Fruit fly (Drosophila melanogaster): ENCODE measurements around the gene CG7298.

Gene CG7298

DNA sequence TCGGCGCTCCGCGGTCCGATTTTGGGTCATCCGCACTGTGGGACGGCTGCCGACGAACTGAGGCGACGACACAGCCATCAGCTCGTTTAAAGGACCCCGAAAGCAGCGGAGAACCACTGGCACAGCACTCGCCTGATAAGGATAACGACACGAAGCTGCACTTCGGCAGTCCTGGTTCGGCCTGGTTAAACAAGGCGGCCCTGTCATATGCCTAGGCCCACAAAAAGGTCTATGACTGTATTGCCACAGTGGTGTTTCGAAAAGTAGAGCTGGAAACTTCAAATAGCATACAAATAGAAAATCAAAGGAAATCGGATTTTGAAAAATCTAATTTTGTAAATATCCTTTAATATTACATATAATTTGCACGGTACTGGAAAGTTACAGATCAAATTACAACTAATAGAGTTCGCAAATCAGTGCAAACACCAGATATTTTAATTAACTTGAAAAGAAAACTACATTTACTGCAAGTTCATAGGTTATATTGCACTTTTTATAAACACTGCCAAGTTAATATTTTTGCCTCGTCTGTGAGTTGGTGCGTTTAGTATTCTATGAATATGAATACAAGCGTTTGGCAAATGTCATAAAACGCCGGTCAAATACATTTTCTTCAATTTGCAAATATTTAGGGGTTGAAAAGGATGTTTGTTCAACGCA lies 18.1 kb downstream of the CG7298 start (continued):
- TF ChIP-seq Smox (GFP tag; optimal IDR thresholded peaks at IDR 0.05) (peak; percentile 54), CG11294 (GFP tag; IDR thresholded peaks at IDR 0.05) (no peak), spab (GFP tag; optimal IDR thresholded peaks at IDR 0.05) (peak; percentile 31), vri (GFP tag; optimal IDR thresholded peaks at IDR 0.05) (peak; percentile 0), Eip93F (GFP tag; optimal IDR thresholded peaks at IDR 0.05) (no peak), CG32006 (GFP tag; optimal IDR thresholded peaks at IDR 0.05) (peak; percentile 87), fd59A (GFP tag; optimal IDR thresholded peaks at IDR 0.05) (peak; percentile 64), fkh (GFP tag; optimal IDR thresholded peaks at IDR 0.05) (no peak), dac (GFP tag; optimal IDR thresholded peaks at IDR 0.05) (no peak), ss (GFP tag; optimal IDR thresholded peaks at IDR 0.05) (peak; percentile 39 to 68), topi (GFP tag; optimal IDR thresholded peaks at IDR 0.05) (peak; percentile 54), CG34406 (GFP tag; optimal IDR thresholded peaks at IDR 0.05) (peak; percentile 50), CG6163 (GFP tag; IDR thresholded peaks at IDR 0.05) (0 out of 3 replicates have a peak, but pooled peaks have one; percentile 42)

DNA sequence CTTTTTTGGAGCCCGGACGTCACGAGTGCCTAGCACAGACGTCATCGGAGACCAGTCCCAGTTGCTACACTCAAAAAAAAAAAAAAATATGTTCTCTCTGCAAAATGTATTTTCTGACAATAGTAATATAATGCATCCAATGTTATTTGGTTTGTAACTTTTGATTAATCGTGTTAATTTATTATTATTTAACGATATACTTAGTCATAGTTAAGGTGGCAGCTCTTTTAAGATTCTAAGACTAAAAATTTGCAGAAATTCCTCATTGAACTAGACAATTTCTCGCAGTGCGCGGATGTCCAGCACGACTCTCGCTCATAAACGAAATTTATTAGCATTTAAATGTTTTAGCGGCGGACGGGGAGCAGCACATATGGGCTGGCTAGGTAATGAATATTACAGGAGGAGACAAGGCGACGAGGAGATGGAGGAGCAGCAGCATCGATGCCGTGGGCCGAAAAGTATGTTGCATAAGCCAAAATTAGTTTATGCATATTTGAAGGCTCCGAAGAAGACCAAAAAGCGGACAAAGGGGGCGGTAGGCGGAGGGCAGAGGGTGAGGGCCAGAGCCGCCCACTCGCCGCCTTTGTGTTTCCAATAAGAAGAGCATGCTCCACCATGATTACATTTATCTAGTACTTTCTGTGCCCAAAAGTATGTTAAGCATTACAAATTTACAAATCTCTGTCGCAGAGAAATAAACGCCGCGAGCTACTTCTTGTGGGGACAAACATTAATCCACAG lies 20.0 kb downstream of the CG7298 start:
- no peak for TF ChIP-seq CG7368 (GFP tag; optimal IDR thresholded peaks at IDR 0.05)
- peak; percentile 68 for TF ChIP-seq CG10669 (GFP tag; optimal IDR thresholded peaks at IDR 0.05)
- TF ChIP-seq CG6792 (GFP tag; optimal IDR thresholded peaks at IDR 0.05), result peak; percentile 54
- TF ChIP-seq Met (GFP tag; optimal IDR thresholded peaks at IDR 0.05), result peak; percentile 71
- TF ChIP-seq spab (GFP tag; optimal IDR thresholded peaks at IDR 0.05), result peak; percentile 60
- TF ChIP-seq pdm3 (GFP tag; optimal IDR thresholded peaks at IDR 0.05), result peak; percentile 80
- peak; percentile 64 for TF ChIP-seq CG4318 (GFP tag; optimal IDR thresholded peaks at IDR 0.05)
- no peak for TF ChIP-seq CG16779 (tag; optimal IDR thresholded peaks at IDR 0.05)
- TF ChIP-seq Hr4 (GFP tag; optimal IDR thresholded peaks at IDR 0.05), result peak; percentile 87
- TF ChIP-seq acj6 (GFP tag; optimal IDR thresholded peaks at IDR 0.05), result peak; percentile 79
- peak; percentile 49 for TF ChIP-seq CG11902 (GFP tag; optimal IDR thresholded peaks at IDR 0.05)
- peak; percentile 74 for TF ChIP-seq svp (GFP tag)
- TF ChIP-seq dac (GFP tag; optimal IDR thresholded peaks at IDR 0.05), result peak; percentile 52
- TF ChIP-seq esn (GFP tag; optimal IDR thresholded peaks at IDR 0.05), result peak; percentile 69
- peak; percentile 67 for TF ChIP-seq fd59A (GFP tag; optimal IDR thresholded peaks at IDR 0.05)
- peak; percentile 84 for TF ChIP-seq CG8119 (GFP tag; IDR thresholded peaks at IDR 0.05)
- peak; percentile 50 for TF ChIP-seq Smox (GFP tag; optimal IDR thresholded peaks at IDR 0.05)
- TF ChIP-seq Ets21C (GFP tag; optimal IDR thresholded peaks at IDR 0.05), result no peak
- peak; percentile 55 to 61 for TF ChIP-seq ss (GFP tag; optimal IDR thresholded peaks at IDR 0.05)
- peak; percentile 28 for TF ChIP-seq CG1621 (tag; optimal IDR thresholded peaks at IDR 0.05)
- peak; percentile 70 for TF ChIP-seq topi (GFP tag; optimal IDR thresholded peaks at IDR 0.05)
- TF ChIP-seq eg (GFP tag; IDR thresholded peaks at IDR 0.05), result peak; percentile 64
- TF ChIP-seq Hr38 (GFP tag; optimal IDR thresholded peaks at IDR 0.05), result no peak
- no peak for TF ChIP-seq Blimp-1 (GFP tag; optimal IDR thresholded peaks at IDR 0.05)
- TF ChIP-seq Sox102F (GFP tag; optimal IDR thresholded peaks at IDR 0.05), result peak; percentile 63
- no peak for TF ChIP-seq fd85E (GFP tag; optimal IDR thresholded peaks at IDR 0.05)
- peak; percentile 89 for TF ChIP-seq Eip78C (GFP tag)
- TF ChIP-seq Lpt (GFP tag; optimal IDR thresholded peaks at IDR 0.05), result peak; percentile 37
- TF ChIP-seq CG3919 (GFP tag; optimal IDR thresholded peaks at IDR 0.05), result peak; percentile 70
- peak; percentile 34 for TF ChIP-seq vri (GFP tag; optimal IDR thresholded peaks at IDR 0.05)
- peak; percentile 73 for TF ChIP-seq net (GFP tag; optimal IDR thresholded peaks at IDR 0.05)
- TF ChIP-seq achi (GFP tag; optimal IDR thresholded peaks at IDR 0.05), result peak; percentile 77
- TF ChIP-seq fkh (GFP tag; optimal IDR thresholded peaks at IDR 0.05), result no peak
- peak; percentile 38 for TF ChIP-seq CG9139 (GFP tag; optimal IDR thresholded peaks at IDR 0.05)
- TF ChIP-seq CG6854 (GFP tag; optimal IDR thresholded peaks at IDR 0.05), result no peak
- TF ChIP-seq cyc (GFP tag; optimal IDR thresholded peaks at IDR 0.05), result peak; percentile 58
- peak; percentile 62; the same call in 2 of the 3 replicates for TF ChIP-seq CG6163 (GFP tag; IDR thresholded peaks at IDR 0.05)
- peak; percentile 65 for TF ChIP-seq dsx (GFP tag; optimal IDR thresholded peaks at IDR 0.05; ENCODE audit: poor library complexity, severe bottlenecking)
- TF ChIP-seq Sox15 (GFP tag; optimal IDR thresholded peaks at IDR 0.05), result peak; percentile 46
- TF ChIP-seq CG15336 (GFP tag; IDR thresholded peaks at IDR 0.05), result peak; percentile 85
- peak; percentile 70 for TF ChIP-seq Sox14 (GFP tag; optimal IDR thresholded peaks at IDR 0.05)
- TF ChIP-seq CG6808 (GFP tag; optimal IDR thresholded peaks at IDR 0.05), result peak; percentile 61

Measured in whole organism, prepupa.